Fruit fly (Drosophila melanogaster): ENCODE results near the gene mus81.

mus81 gene

DNA sequence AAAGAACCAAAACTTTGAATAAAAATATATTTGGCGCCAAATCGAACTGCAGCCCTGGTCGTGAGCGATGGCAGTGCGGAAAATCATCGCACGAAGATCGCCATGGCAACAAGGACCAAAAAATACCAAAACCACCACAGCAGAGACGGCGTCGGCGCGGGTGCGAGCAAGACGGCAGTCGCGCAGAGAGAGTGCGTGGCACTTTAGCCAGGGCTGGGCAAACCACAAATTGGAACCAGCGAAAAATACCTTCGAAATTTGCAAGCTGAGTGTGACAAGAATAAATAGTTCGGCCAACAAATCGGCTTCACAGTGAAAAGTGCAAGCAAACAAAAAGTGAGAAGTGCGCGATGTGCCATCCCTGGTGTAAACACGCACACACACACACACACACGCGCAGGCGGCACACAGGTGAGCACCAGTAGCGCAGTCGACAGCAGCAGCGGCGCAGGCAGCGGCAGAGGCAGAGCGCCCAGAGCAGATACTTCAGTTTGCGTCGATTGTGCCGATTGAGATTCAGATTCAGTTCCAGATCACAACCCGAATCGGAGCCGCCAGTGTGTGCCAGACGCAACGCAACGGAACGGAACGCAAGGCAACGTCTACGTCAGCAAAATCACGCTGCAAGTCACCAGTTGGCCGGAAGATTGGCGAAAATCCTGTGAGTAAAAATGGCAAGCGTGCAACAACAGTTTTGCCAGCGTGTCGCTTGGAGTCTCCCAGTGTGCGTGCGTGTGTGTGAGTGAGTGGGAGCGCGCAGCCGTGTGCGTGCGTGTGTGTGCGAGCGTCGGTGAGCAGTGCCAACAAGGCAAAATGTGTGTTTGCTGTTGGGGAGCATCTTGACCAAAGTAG, 5.6 kb upstream of the mus81 start, which contains the start of gene TRAM (continued):
- peak; percentile 99 for TF ChIP-seq bcd (GFP tag; optimal IDR thresholded peaks at IDR 0.05)
- TF ChIP-seq nerfin-1 (tag; optimal IDR thresholded peaks at IDR 0.05), result peak; percentile 95
- peak; percentile 58 for TF ChIP-seq nerfin-2 (GFP tag; IDR thresholded peaks at IDR 0.05; ENCODE audit: partially characterized antibody)
- TF ChIP-seq CG16779 (GFP tag; IDR thresholded peaks at IDR 0.05), result peak; percentile 97
- TF ChIP-seq kay (GFP tag; optimal IDR thresholded peaks at IDR 0.05), result peak; percentile 95
- TF ChIP-seq CG1024 (GFP tag; IDR thresholded peaks at IDR 0.05), result peak; percentile 96
- TF ChIP-seq CG32767 (GFP tag; IDR thresholded peaks at IDR 0.05), result peak; percentile 99
- peak; percentile 94 for TF ChIP-seq trh (GFP tag; optimal IDR thresholded peaks at IDR 0.05)
- TF ChIP-seq gro (GFP tag; optimal IDR thresholded peaks at IDR 0.05), result peak; percentile 98
- TF ChIP-seq MBD-R2 (GFP tag; IDR thresholded peaks at IDR 0.05), result peak; percentile 99
- TF ChIP-seq ttk (GFP tag; IDR thresholded peaks at IDR 0.05), result peak; percentile 99
- peak; percentile 100 for TF ChIP-seq ci (GFP tag; IDR thresholded peaks at IDR 0.05)
- peak; percentile 99 for TF ChIP-seq dysf (GFP tag; IDR thresholded peaks at IDR 0.05)
- TF ChIP-seq CG16815 (GFP tag; optimal IDR thresholded peaks at IDR 0.05), result peak; percentile 98
- peak; percentile 98 for TF ChIP-seq CG30403 (GFP tag; optimal IDR thresholded peaks at IDR 0.05)
- peak; percentile 97 for TF ChIP-seq sr (GFP tag; IDR thresholded peaks at IDR 0.05)
- TF ChIP-seq CG10543 (GFP tag; optimal IDR thresholded peaks at IDR 0.05), result peak; percentile 99
- TF ChIP-seq CrebB (tag; optimal IDR thresholded peaks at IDR 0.05), result peak; percentile 97
- peak; percentile 99 for TF ChIP-seq Atf6 (GFP tag; IDR thresholded peaks at IDR 0.05)
- peak; percentile 98 for TF ChIP-seq CG13624 (GFP tag; optimal IDR thresholded peaks at IDR 0.05)
- TF ChIP-seq lola (GFP tag; optimal IDR thresholded peaks at IDR 0.05), result peak in 1 of 3 experiments; percentile 98
- peak; percentile 98 for TF ChIP-seq Hsf (GFP tag; optimal IDR thresholded peaks at IDR 0.05)
- peak; percentile 99 for TF ChIP-seq CG10366 (GFP tag; IDR thresholded peaks at IDR 0.05)
- TF ChIP-seq tll (GFP tag; optimal IDR thresholded peaks at IDR 0.05), result peak; percentile 40 to 72
- peak; percentile 91 for TF ChIP-seq psq (GFP tag; optimal IDR thresholded peaks at IDR 0.05)
- peak; percentile 97 for TF ChIP-seq gcm (GFP tag; optimal IDR thresholded peaks at IDR 0.05)
- TF ChIP-seq bbx (GFP tag; IDR thresholded peaks at IDR 0.05; ENCODE audit: partially characterized antibody), result peak; percentile 79
- TF ChIP-seq trem (tag; optimal IDR thresholded peaks at IDR 0.05), result peak; percentile 94
- peak; percentile 99 for TF ChIP-seq Mrtf (GFP tag; IDR thresholded peaks at IDR 0.05)
- TF ChIP-seq Meics (GFP tag; optimal IDR thresholded peaks at IDR 0.05), result peak; percentile 98
- TF ChIP-seq CG4282 (GFP tag; optimal IDR thresholded peaks at IDR 0.05), result peak; percentile 95
- TF ChIP-seq grau (tag; optimal IDR thresholded peaks at IDR 0.05), result peak; percentile 93
- TF ChIP-seq knrl (GFP tag; IDR thresholded peaks at IDR 0.05; ENCODE audit: partially characterized antibody), result peak; percentile 89
- peak; percentile 98 for TF ChIP-seq CG7556 (GFP tag; optimal IDR thresholded peaks at IDR 0.05)
- no peak for TF ChIP-seq pita (GFP tag; optimal IDR thresholded peaks at IDR 0.05)
- peak; percentile 99 for TF ChIP-seq row (GFP tag; IDR thresholded peaks at IDR 0.05)
- peak; percentile 94 for TF ChIP-seq lbe (GFP tag; optimal IDR thresholded peaks at IDR 0.05)
- TF ChIP-seq Eip74EF (GFP tag; optimal IDR thresholded peaks at IDR 0.05), result peak in 1 of 2 experiments; percentile 89
- TF ChIP-seq CG32532 (GFP tag; IDR thresholded peaks at IDR 0.05), result peak; percentile 100
- peak; percentile 96 for TF ChIP-seq CG11504 (tag; optimal IDR thresholded peaks at IDR 0.05)
- peak; percentile 99 for TF ChIP-seq ewg (GFP tag; optimal IDR thresholded peaks at IDR 0.05)
- TF ChIP-seq CG4707 (GFP tag; optimal IDR thresholded peaks at IDR 0.05), result peak; percentile 91
- TF ChIP-seq CkIIα-i1 (GFP tag; IDR thresholded peaks at IDR 0.05), result peak; percentile 91
- TF ChIP-seq Nf-YB (GFP tag; optimal IDR thresholded peaks at IDR 0.05), result peak; percentile 85
- peak; percentile 96 for TF ChIP-seq crc (GFP tag; optimal IDR thresholded peaks at IDR 0.05)
- TF ChIP-seq lilli (GFP tag; optimal IDR thresholded peaks at IDR 0.05), result peak; percentile 99
- peak; percentile 91 for TF ChIP-seq CG31388 (GFP tag; optimal IDR thresholded peaks at IDR 0.05)
- peak; percentile 98 for TF ChIP-seq CG33213 (GFP tag; optimal IDR thresholded peaks at IDR 0.05)
